Worm (Caenorhabditis elegans) whole organism, early embryonic: ENCODE data around the gene mog-4.

Source experiments
- B0310.2 ChIP-seq: sonication (generic microtip); optimal IDR thresholded peaks from 2 replicates; lab custom pipeline; 2016; ENCODE audit warnings: mild to moderate bottlenecking, missing genetic modification characterization, missing compliant biosample characterization
- F13C5.2 ChIP-seq: sonication (generic microtip); optimal IDR thresholded peaks from 2 replicates; lab custom pipeline; 2017; ENCODE audit warnings: mild to moderate bottlenecking, missing genetic modification characterization, inconsistent platforms, missing compliant biosample characterization
- aly-1 ChIP-seq: sonication (generic microtip); optimal IDR thresholded peaks from 2 replicates; lab custom pipeline; 2016; ENCODE audit warnings: missing genetic modification characterization, missing compliant biosample characterization
- ama-1 ChIP-seq: fragments of 150-350 bp; optimal IDR thresholded peaks from 2 replicates; lab custom pipeline; 2014
- ceh-13 ChIP-seq: fragments of 200-800 bp; sonication (Bioruptor generic); optimal IDR thresholded peaks from 2 replicates; lab custom pipeline; 2018; ENCODE audit warnings: mild to moderate bottlenecking, missing genetic modification characterization, missing compliant biosample characterization
- ceh-36 ChIP-seq: sonication (generic microtip); optimal IDR thresholded peaks from 2 replicates; lab custom pipeline; 2016; ENCODE audit warnings: missing genetic modification characterization, inconsistent platforms, missing compliant biosample characterization
- ets-7 ChIP-seq: sonication (generic microtip); optimal IDR thresholded peaks from 2 replicates; lab custom pipeline; 2016; ENCODE audit warnings: missing genotype, missing genetic modification characterization, missing compliant biosample characterization
- flt-1 ChIP-seq: fragments of 200-800 bp; sonication (Bioruptor generic); IDR thresholded peaks from 2 replicates; pipeline ENCODE4 v1.3.6; 2022; ENCODE audit warnings: missing genetic modification characterization, missing compliant biosample characterization
- hmbx-1 ChIP-seq: sonication (generic microtip); optimal IDR thresholded peaks from 2 replicates; lab custom pipeline; 2016; ENCODE audit warnings: mild to moderate bottlenecking, missing genetic modification characterization, missing compliant biosample characterization
- hmg-4 ChIP-seq: fragments of 200-800 bp; sonication (Bioruptor generic); optimal IDR thresholded peaks from 2 replicates; lab custom pipeline; 2018; ENCODE audit warnings: mild to moderate bottlenecking, missing genetic modification characterization, missing compliant biosample characterization
- hnd-1 ChIP-seq: sonication (generic microtip); optimal IDR thresholded peaks from 2 replicates; lab custom pipeline; 2016; ENCODE audit warnings: missing genetic modification characterization, missing compliant biosample characterization
- pes-1 ChIP-seq: fragments of 200-800 bp; sonication (Bioruptor generic); IDR thresholded peaks from 2 replicates; pipeline ENCODE4 v1.3.6; 2022; ENCODE audit warnings: missing genetic modification reagents, missing genetic modification characterization, missing compliant biosample characterization
- scrt-1 ChIP-seq: fragments of 200-800 bp; sonication (Bioruptor generic); IDR thresholded peaks from 2 replicates; pipeline ENCODE4 v1.3.6; 2022; ENCODE audit warnings: missing genetic modification characterization, missing compliant biosample characterization
- sea-1 ChIP-seq: fragments of 200-800 bp; sonication (Bioruptor generic); conservative IDR thresholded peaks from 2 replicates; pipeline ENCODE4 v1.3.6; 2022; ENCODE audit warnings: missing genetic modification characterization, missing compliant biosample characterization
- tbx-11 ChIP-seq: fragments of 200-800 bp; sonication (Bioruptor generic); IDR thresholded peaks from 2 replicates; pipeline ENCODE4 v1.3.6; 2022; ENCODE audit warnings: missing genetic modification characterization, missing compliant biosample characterization
- tbx-37 ChIP-seq: fragments of 200-800 bp; sonication (Bioruptor generic); conservative IDR thresholded peaks from 2 replicates; pipeline ENCODE4 v1.3.6; 2022; ENCODE audit warnings: missing genetic modification reagents, missing genetic modification characterization, missing compliant biosample characterization
- tra-4 ChIP-seq: sonication (generic microtip); optimal IDR thresholded peaks from 2 replicates; lab custom pipeline; 2017; ENCODE audit warnings: missing genetic modification characterization, missing compliant biosample characterization

The mog-4 gene

ce11 chrII:14592629-14593028, 31.2 kb upstream of the mog-4 start:
- TF ChIP-seq aly-1 (no peak), ets-7 (no peak), F13C5.2 (tag; lab: Kevin White, UChicago) (no peak), ceh-13 (no peak), ama-1 (lab: Kevin White, UChicago) (no peak), B0310.2 (tag; lab: Kevin White, UChicago) (no peak), flt-1 (GFP tag; lab: Robert Waterston, UW) (no peak), ceh-36 (tag; lab: Kevin White, UChicago) (no peak), tbx-11 (GFP tag; lab: Robert Waterston, UW) (no peak), pes-1 (GFP tag; lab: Robert Waterston, UW) (no peak), hmg-4 (no peak), scrt-1 (GFP tag; lab: Robert Waterston, UW) (no peak), tbx-37 (GFP tag; lab: Robert Waterston, UW) (no peak), tra-4 (tag; lab: Kevin White, UChicago) (no peak), sea-1 (GFP tag; lab: Robert Waterston, UW) (no peak), hmbx-1 (no peak), hnd-1 (tag; lab: Kevin White, UChicago) (no peak)

DNA sequence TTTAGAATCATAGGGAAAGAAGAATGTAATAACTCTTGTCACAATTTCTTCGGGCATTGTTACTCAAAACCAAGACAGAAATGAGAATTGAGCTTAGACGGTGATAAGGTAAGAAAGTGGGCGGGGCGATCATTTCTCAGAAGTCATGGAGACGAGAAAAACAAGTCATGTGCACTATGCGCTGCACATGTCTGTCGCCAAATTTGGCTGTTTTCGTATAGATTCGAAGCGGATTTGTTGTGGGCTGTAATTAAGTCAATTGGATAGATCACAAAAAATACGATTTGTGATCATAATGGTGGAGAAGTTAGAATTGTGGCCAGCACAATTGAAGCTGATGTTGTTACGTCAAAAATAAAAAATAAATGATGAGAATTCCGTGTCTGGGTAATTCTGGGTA, 30.3 kb upstream of the mog-4 start, which contains the start of gene C01G12.7:
Gene C01G12.7, minus strand, starts transcription at position 195 of the 400 bp plus-strand sequence.
- TF ChIP-seq aly-1 = no peak
- TF ChIP-seq tbx-37 (GFP tag; lab: Robert Waterston, UW) = no peak
- TF ChIP-seq hmg-4 = no peak
- TF ChIP-seq B0310.2 (tag; lab: Kevin White, UChicago) = no peak
- TF ChIP-seq F13C5.2 (tag; lab: Kevin White, UChicago) = no peak
- TF ChIP-seq tbx-11 (GFP tag; lab: Robert Waterston, UW) = no peak
- no peak for TF ChIP-seq tra-4 (tag; lab: Kevin White, UChicago)
- no peak for TF ChIP-seq ceh-13
- TF ChIP-seq flt-1 (GFP tag; lab: Robert Waterston, UW) = no peak

DNA sequence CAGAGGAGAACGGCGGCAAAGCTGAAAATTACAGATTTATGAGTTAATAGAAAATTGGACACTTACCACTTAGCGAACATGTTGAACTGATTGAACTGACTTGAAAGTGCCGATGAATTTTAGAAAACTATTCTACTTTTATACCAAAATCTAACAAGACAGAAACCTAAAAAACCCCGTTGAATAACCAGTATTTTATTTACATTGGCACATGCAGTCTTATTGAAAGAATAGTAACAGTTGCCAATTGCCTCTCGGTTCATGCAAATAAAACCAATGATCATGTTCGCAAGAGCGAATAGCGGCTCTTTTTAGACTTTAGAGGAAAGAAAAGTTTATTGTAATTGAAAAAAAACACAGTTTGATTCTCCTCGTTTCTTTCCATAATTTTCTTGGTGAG, 26.8 kb upstream of the mog-4 start, which contains the start of gene nspb-10:
Gene nspb-10, minus strand, starts transcription at position 101 of the 400 bp plus-strand sequence.
- TF ChIP-seq aly-1 (no peak), F13C5.2 (tag; lab: Kevin White, UChicago) (no peak), scrt-1 (GFP tag; lab: Robert Waterston, UW) (no peak), hmbx-1 (no peak), ama-1 (lab: Kevin White, UChicago) (no peak), tra-4 (tag; lab: Kevin White, UChicago) (no peak), hnd-1 (tag; lab: Kevin White, UChicago) (no peak), tbx-11 (GFP tag; lab: Robert Waterston, UW) (no peak), ets-7 (no peak), tbx-37 (GFP tag; lab: Robert Waterston, UW) (no peak), hmg-4 (no peak), ceh-36 (tag; lab: Kevin White, UChicago) (no peak), ceh-13 (no peak), pes-1 (GFP tag; lab: Robert Waterston, UW) (no peak), sea-1 (GFP tag; lab: Robert Waterston, UW) (no peak), flt-1 (GFP tag; lab: Robert Waterston, UW) (no peak)

ce11 chrII:14587407-14587806, 26.0 kb upstream of the mog-4 start, which contains the start of gene C01G12.5:
Gene C01G12.5 (minus strand): TSS chrII:14587507.
- TF ChIP-seq hmg-4 = no peak
- TF ChIP-seq B0310.2 (tag; lab: Kevin White, UChicago) = no peak
- no peak for TF ChIP-seq hnd-1 (tag; lab: Kevin White, UChicago)
- no peak for TF ChIP-seq flt-1 (GFP tag; lab: Robert Waterston, UW)
- no peak for TF ChIP-seq hmbx-1
- TF ChIP-seq sea-1 (GFP tag; lab: Robert Waterston, UW) = no peak
- no peak for TF ChIP-seq ceh-13
- TF ChIP-seq pes-1 (GFP tag; lab: Robert Waterston, UW) = no peak
- no peak for TF ChIP-seq tra-4 (tag; lab: Kevin White, UChicago)
- TF ChIP-seq F13C5.2 (tag; lab: Kevin White, UChicago) = no peak
- TF ChIP-seq ama-1 (lab: Kevin White, UChicago) = no peak
- TF ChIP-seq tbx-11 (GFP tag; lab: Robert Waterston, UW) = no peak
- TF ChIP-seq ets-7 = no peak
- TF ChIP-seq tbx-37 (GFP tag; lab: Robert Waterston, UW) = no peak

ce11 chrII:14582206-14582605, 20.8 kb upstream of the mog-4 start, which contains the start of gene C01G12.3:
Gene C01G12.3 (minus strand): TSS chrII:14582306.
- TF ChIP-seq pes-1 (GFP tag; lab: Robert Waterston, UW) (no peak), scrt-1 (GFP tag; lab: Robert Waterston, UW) (no peak), ama-1 (lab: Kevin White, UChicago) (no peak), hmg-4 (no peak), sea-1 (GFP tag; lab: Robert Waterston, UW) (no peak), tbx-11 (GFP tag; lab: Robert Waterston, UW) (no peak), aly-1 (no peak), ets-7 (no peak), ceh-36 (tag; lab: Kevin White, UChicago) (no peak), hnd-1 (tag; lab: Kevin White, UChicago) (no peak)

- no peak for TF ChIP-seq B0310.2 (tag; lab: Kevin White, UChicago)
- no peak for TF ChIP-seq sea-1 (GFP tag; lab: Robert Waterston, UW)
- no peak for TF ChIP-seq hmg-4
- no peak for TF ChIP-seq tra-4 (tag; lab: Kevin White, UChicago)
- TF ChIP-seq tbx-37 (GFP tag; lab: Robert Waterston, UW) = no peak
- TF ChIP-seq pes-1 (GFP tag; lab: Robert Waterston, UW) = no peak
- no peak for TF ChIP-seq F13C5.2 (tag; lab: Kevin White, UChicago)
- no peak for TF ChIP-seq hmbx-1
These were observed 19.1 kb upstream of the mog-4 start, which contains the start of the genes nspb-8 and nspb-9 for ce11 chrII:14580549-14580948. Gene nspb-8 (minus strand): TSS chrII:14580649. Gene nspb-9 (plus strand): TSS chrII:14580859.

DNA sequence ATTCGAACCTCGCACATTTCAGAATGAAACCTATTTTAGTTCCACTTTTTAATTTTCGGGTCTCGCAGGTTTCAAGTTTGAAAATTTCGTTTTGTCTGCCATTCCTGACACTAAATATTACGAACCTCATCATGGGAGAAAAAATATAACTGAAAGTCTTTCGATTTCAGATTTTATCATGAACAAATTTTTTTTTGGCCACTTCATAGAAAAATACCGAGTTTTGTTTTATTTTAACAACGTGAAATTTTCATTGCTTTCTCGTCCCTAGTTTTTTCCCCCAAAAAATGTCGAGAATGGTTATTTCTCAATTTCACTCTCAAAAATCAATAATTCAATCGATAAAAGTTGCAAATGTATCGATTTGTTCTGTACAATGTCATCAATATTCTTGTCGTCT, 17.3 kb upstream of the mog-4 start, which contains the start of gene C01G12.9:
Gene C01G12.9, plus strand, starts transcription at position 301 of the 400 bp plus-strand sequence.
- TF ChIP-seq flt-1 (GFP tag; lab: Robert Waterston, UW) = no peak
- no peak for TF ChIP-seq ama-1 (lab: Kevin White, UChicago)
- TF ChIP-seq ceh-36 (tag; lab: Kevin White, UChicago) = no peak
- TF ChIP-seq F13C5.2 (tag; lab: Kevin White, UChicago) = no peak
- TF ChIP-seq hmg-4 = no peak
- TF ChIP-seq scrt-1 (GFP tag; lab: Robert Waterston, UW) = no peak
- no peak for TF ChIP-seq tra-4 (tag; lab: Kevin White, UChicago)
- no peak for TF ChIP-seq aly-1
- no peak for TF ChIP-seq pes-1 (GFP tag; lab: Robert Waterston, UW)
- TF ChIP-seq tbx-11 (GFP tag; lab: Robert Waterston, UW) = no peak
- no peak for TF ChIP-seq sea-1 (GFP tag; lab: Robert Waterston, UW)
- TF ChIP-seq B0310.2 (tag; lab: Kevin White, UChicago) = no peak
- no peak for TF ChIP-seq ets-7
